Worm (Caenorhabditis elegans) whole organism, late embryonic: ENCODE data around the gene wrt-7.
"Not testable (repeated sequence)": the region's sequence is repeated elsewhere in the genome, so short reads cannot be mapped to it uniquely, and the experiment has no call there.

Experiments
- ceh-18 ChIP-seq: sonication (generic microtip); optimal IDR thresholded peaks from 2 replicates; lab custom pipeline; 2016; ENCODE audit warnings: missing genetic modification characterization, missing compliant biosample characterization
- ceh-19 ChIP-seq: fragments of 200-800 bp; sonication (Bioruptor generic); optimal IDR thresholded peaks from 2 replicates; lab custom pipeline; 2018; ENCODE audit warnings: mild to moderate bottlenecking, missing genetic modification characterization, missing compliant biosample characterization
- ceh-30 ChIP-seq: fragments of 150-350 bp; optimal IDR thresholded peaks from 2 replicates; lab custom pipeline; 2014; ENCODE audit warnings: missing biosample characterization, missing genetic modification characterization
- ceh-31 ChIP-seq: sonication (generic microtip); optimal IDR thresholded peaks from 2 replicates; lab custom pipeline; 2016; ENCODE audit warnings: missing genetic modification characterization, missing compliant biosample characterization
- ceh-45 ChIP-seq: fragments of 200-800 bp; sonication (Bioruptor generic); IDR thresholded peaks from 2 replicates; pipeline ENCODE4 v1.3.6; 2022; ENCODE audit warnings: missing genetic modification reagents, missing genetic modification characterization, missing compliant biosample characterization
- ceh-48 ChIP-seq: sonication (generic microtip); optimal IDR thresholded peaks from 2 replicates; lab custom pipeline; 2016; ENCODE audit warnings: missing genetic modification characterization, inconsistent platforms, missing compliant biosample characterization
- ceh-6 ChIP-seq: fragments of 200-800 bp; sonication (Bioruptor generic); optimal IDR thresholded peaks from 2 replicates; lab custom pipeline; 2018; ENCODE audit warnings: mild to moderate bottlenecking, missing genetic modification characterization, missing compliant biosample characterization
- ceh-9 ChIP-seq: sonication (generic microtip); optimal IDR thresholded peaks from 2 replicates; lab custom pipeline; 2016; ENCODE audit warnings: mild to moderate bottlenecking, missing genetic modification characterization, inconsistent platforms, missing compliant biosample characterization
- che-1 ChIP-seq: sonication (generic microtip); optimal IDR thresholded peaks from 2 replicates; lab custom pipeline; 2016; ENCODE audit warnings: mild to moderate bottlenecking, missing genetic modification characterization, missing compliant biosample characterization
- elt-2 ChIP-seq: sonication (generic microtip); optimal IDR thresholded peaks from 2 replicates; lab custom pipeline; 2016; ENCODE audit warnings: missing genetic modification reagents, missing genetic modification characterization, missing compliant biosample characterization
- fax-1 ChIP-seq: sonication (generic microtip); optimal IDR thresholded peaks from 2 replicates; lab custom pipeline; 2016; ENCODE audit warnings: missing genotype, missing genetic modification characterization, missing compliant biosample characterization
- fkh-10 ChIP-seq: fragments of 150-350 bp; optimal IDR thresholded peaks from 2 replicates; lab custom pipeline; 2014; ENCODE audit warnings: missing biosample characterization, missing genetic modification reagents, missing genetic modification characterization
- gmeb-2 ChIP-seq: sonication (generic microtip); optimal IDR thresholded peaks from 2 replicates; lab custom pipeline; 2016; ENCODE audit warnings: missing genetic modification characterization, inconsistent platforms, missing compliant biosample characterization
- hlh-8 ChIP-seq: sonication (generic microtip); optimal IDR thresholded peaks from 2 replicates; lab custom pipeline; 2016; ENCODE audit warnings: missing genotype, missing genetic modification characterization, missing compliant biosample characterization
- madf-2 ChIP-seq: sonication (generic microtip); optimal IDR thresholded peaks from 2 replicates; lab custom pipeline; 2017; ENCODE audit warnings: missing genetic modification characterization, missing compliant biosample characterization
- nhr-232 ChIP-seq: sonication (generic microtip); optimal IDR thresholded peaks from 2 replicates; lab custom pipeline; 2016; ENCODE audit warnings: missing genetic modification characterization, missing compliant biosample characterization
- pax-1 ChIP-seq: fragments of 150-350 bp; optimal IDR thresholded peaks from 2 replicates; lab custom pipeline; 2014; ENCODE audit warnings: missing biosample characterization, missing genetic modification characterization
- pha-2 ChIP-seq: sonication (generic microtip); optimal IDR thresholded peaks from 2 replicates; lab custom pipeline; 2017; ENCODE audit warnings: mild to moderate bottlenecking, missing genetic modification characterization, missing compliant biosample characterization
- rnt-1 ChIP-seq: sonication (generic microtip); optimal IDR thresholded peaks from 2 replicates; lab custom pipeline; 2016; ENCODE audit warnings: missing genetic modification characterization, missing compliant biosample characterization
- sox-2 ChIP-seq: fragments of 200-800 bp; sonication (Bioruptor generic); IDR thresholded peaks from 2 replicates; pipeline ENCODE4 v1.3.6; 2022; ENCODE audit warnings: missing genetic modification reagents, missing genetic modification characterization, missing compliant biosample characterization
- sox-4 ChIP-seq: sonication (generic microtip); optimal IDR thresholded peaks from 2 replicates; lab custom pipeline; 2017; ENCODE audit warnings: mild to moderate bottlenecking, missing genetic modification characterization, inconsistent platforms, missing compliant biosample characterization
- syd-9 ChIP-seq: sonication (generic microtip); optimal IDR thresholded peaks from 2 replicates; lab custom pipeline; 2016; ENCODE audit warnings: mild to moderate bottlenecking, missing genetic modification characterization, moderate library complexity, missing compliant biosample characterization
- ttx-3 ChIP-seq: sonication (generic microtip); optimal IDR thresholded peaks from 2 replicates; lab custom pipeline; 2016; ENCODE audit warnings: missing genetic modification reagents, missing genetic modification characterization, missing compliant biosample characterization
- unc-42 ChIP-seq: sonication (generic microtip); optimal IDR thresholded peaks from 2 replicates; lab custom pipeline; 2016; ENCODE audit warnings: missing genotype, missing genetic modification characterization, missing compliant biosample characterization
- unc-86 ChIP-seq: sonication (generic microtip); optimal IDR thresholded peaks from 2 replicates; lab custom pipeline; 2016; ENCODE audit warnings: missing genetic modification characterization, missing compliant biosample characterization
- zip-5 ChIP-seq: sonication (generic microtip); optimal IDR thresholded peaks from 2 replicates; lab custom pipeline; 2016; ENCODE audit warnings: missing genetic modification characterization, missing compliant biosample characterization
- ztf-16 ChIP-seq: sonication (generic microtip); optimal IDR thresholded peaks from 2 replicates; lab custom pipeline; 2017; ENCODE audit warnings: missing genetic modification characterization, missing compliant biosample characterization

Gene wrt-7

ce11 chrV:15361412-15361811 lies 24.1 kb upstream of the wrt-7 start, which contains the start of gene ech-1.1:
Gene ech-1.1 (minus strand): TSS chrV:15361512.
- TF ChIP-seq ceh-9, nhr-232, ceh-30 (tag; lab: Kevin White, UChicago): not testable (repeated sequence)
- TF ChIP-seq, all 69 proteins: peak for 0; not testable (repeated sequence) for 69

DNA sequence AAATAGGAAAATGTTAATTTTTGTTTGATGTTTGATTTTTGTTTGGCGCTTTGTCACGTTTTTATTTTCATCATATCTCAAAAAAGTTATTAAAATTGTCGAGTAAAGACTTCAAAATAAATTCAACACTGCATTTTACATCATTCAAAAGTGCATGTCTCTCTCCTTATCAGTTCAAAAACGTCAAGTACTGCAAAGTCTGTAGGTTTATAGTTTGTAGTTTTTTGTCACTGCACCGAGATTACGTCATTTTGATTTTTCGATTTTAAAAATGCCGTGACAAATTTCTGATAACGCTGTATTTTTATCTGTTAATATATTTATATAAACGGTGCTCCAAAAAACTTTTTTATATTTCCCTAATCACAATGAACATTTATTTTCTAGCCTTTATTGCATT lies 17.3 kb upstream of the wrt-7 start, which contains the start of gene C29F3.7:
Gene C29F3.7, plus strand, starts transcription at position 254 of the 400 bp plus-strand sequence.
- TF ChIP-seq ztf-16 (tag; lab: Kevin White, UChicago), result no peak
- TF ChIP-seq unc-86, result no peak
- TF ChIP-seq elt-2 (tag; lab: Kevin White, UChicago), result peak; percentile 62
- TF ChIP-seq pha-2 (tag; lab: Kevin White, UChicago), result no peak

- TF ChIP-seq madf-2 (tag; lab: Kevin White, UChicago), result no peak
- TF ChIP-seq, all 69 proteins: peak for 0
Measured at ce11 chrV:15352376-15352775, 15.1 kb upstream of the wrt-7 start, which contains the start of gene srx-58. Gene srx-58 (plus strand): TSS chrV:15352676.

- TF ChIP-seq sox-2 (GFP tag; lab: Robert Waterston, UW), result no peak
Measured at ce11 chrV:15350615-15351014, 13.3 kb upstream of the wrt-7 start, which contains the start of gene clec-231. Gene clec-231 (minus strand): TSS chrV:15350715.

ce11 chrV:15349044-15349443 lies 11.7 kb upstream of the wrt-7 start, which contains the start of gene clec-230:
Gene clec-230 (minus strand): TSS chrV:15349144.
- TF ChIP-seq che-1 (tag; lab: Kevin White, UChicago), result no peak
- no peak for TF ChIP-seq ceh-6

DNA sequence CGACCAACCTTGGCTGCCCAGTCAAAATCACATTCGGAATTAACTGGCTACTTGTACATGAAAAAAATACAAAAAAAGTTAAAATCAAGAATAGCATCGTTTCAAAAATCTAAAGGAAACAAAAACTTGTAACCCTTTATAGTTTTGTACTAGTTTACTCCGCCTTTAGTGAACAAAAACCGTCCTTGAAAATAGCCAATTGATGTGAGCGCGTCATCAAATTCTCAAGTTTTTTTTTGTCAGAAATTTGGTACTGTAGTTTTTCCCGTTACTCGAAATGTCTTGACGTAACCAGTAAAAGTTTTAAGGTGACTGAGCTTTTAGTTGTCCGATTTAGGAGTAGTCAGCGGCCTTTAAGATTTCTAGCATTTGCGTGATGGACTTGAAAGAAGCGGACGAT lies 10.0 kb upstream of the wrt-7 start, which contains the start of gene C29F3.3:
Gene C29F3.3, minus strand, starts transcription at position 101 of the 400 bp plus-strand sequence.
- TF ChIP-seq gmeb-2 (tag; lab: Kevin White, UChicago) (no peak), ceh-18 (tag; lab: Kevin White, UChicago) (no peak), syd-9 (tag; lab: Kevin White, UChicago) (no peak)

- no peak for TF ChIP-seq ceh-31 (tag; lab: Kevin White, UChicago)
- no peak for TF ChIP-seq hlh-8
- TF ChIP-seq fkh-10 (GFP tag; lab: Kevin White, UChicago), result no peak
- TF ChIP-seq unc-42, result no peak
- TF ChIP-seq pax-1 (tag; lab: Kevin White, UChicago), result no peak
Measured at ce11 chrV:15344481-15344880, 7.2 kb upstream of the wrt-7 start, which contains the start of gene wrt-8. Gene wrt-8 (minus strand): TSS chrV:15344581.

DNA sequence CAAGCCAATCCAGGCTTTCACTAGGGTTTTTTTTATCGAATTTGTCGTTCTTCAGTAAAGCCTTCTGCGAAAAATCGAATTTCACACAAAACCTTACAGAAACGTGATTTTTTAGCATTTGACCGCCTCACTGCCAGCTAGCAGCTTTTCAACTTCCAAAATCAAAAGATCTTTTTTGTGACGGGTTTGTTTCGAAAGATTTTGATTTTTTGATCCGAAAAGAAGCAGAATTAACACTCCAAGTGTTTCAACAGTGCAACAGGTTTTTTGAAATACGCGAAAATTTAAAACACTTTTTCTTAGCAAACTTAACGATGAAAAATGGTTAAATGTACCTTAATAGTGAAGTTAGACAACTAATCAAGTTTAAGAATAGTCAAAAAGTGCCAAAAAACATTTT lies 4.1 kb upstream of the wrt-7 start, which contains the start of gene clec-229:
Gene clec-229, minus strand, starts transcription at position 101 of the 400 bp plus-strand sequence.
- no peak for TF ChIP-seq zip-5 (tag; lab: Kevin White, UChicago)
- no peak for TF ChIP-seq ttx-3 (tag; lab: Kevin White, UChicago)
- no peak for TF ChIP-seq sox-4 (tag; lab: Kevin White, UChicago)
- TF ChIP-seq rnt-1 (tag; lab: Kevin White, UChicago), result no peak
- TF ChIP-seq ceh-19, result no peak
- TF ChIP-seq fax-1, result no peak
- TF ChIP-seq ceh-45 (GFP tag; lab: Robert Waterston, UW), result no peak
- TF ChIP-seq syd-9 (tag; lab: Kevin White, UChicago), result no peak
- no peak for TF ChIP-seq ceh-48
